Worm (Caenorhabditis elegans) whole organism, early embryonic: ENCODE data around the gene C18D11.7.

Source experiments
- B0310.2 ChIP-seq: sonication (generic microtip); optimal IDR thresholded peaks from 2 replicates; lab custom pipeline; 2016; ENCODE audit warnings: mild to moderate bottlenecking, missing genetic modification characterization, missing compliant biosample characterization
- F13C5.2 ChIP-seq: sonication (generic microtip); optimal IDR thresholded peaks from 2 replicates; lab custom pipeline; 2017; ENCODE audit warnings: mild to moderate bottlenecking, missing genetic modification characterization, inconsistent platforms, missing compliant biosample characterization
- aly-1 ChIP-seq: sonication (generic microtip); optimal IDR thresholded peaks from 2 replicates; lab custom pipeline; 2016; ENCODE audit warnings: missing genetic modification characterization, missing compliant biosample characterization
- ama-1 ChIP-seq: fragments of 150-350 bp; optimal IDR thresholded peaks from 2 replicates; lab custom pipeline; 2014
- ceh-13 ChIP-seq: fragments of 200-800 bp; sonication (Bioruptor generic); optimal IDR thresholded peaks from 2 replicates; lab custom pipeline; 2018; ENCODE audit warnings: mild to moderate bottlenecking, missing genetic modification characterization, missing compliant biosample characterization
- ceh-36 ChIP-seq: sonication (generic microtip); optimal IDR thresholded peaks from 2 replicates; lab custom pipeline; 2016; ENCODE audit warnings: missing genetic modification characterization, inconsistent platforms, missing compliant biosample characterization
- ets-7 ChIP-seq: sonication (generic microtip); optimal IDR thresholded peaks from 2 replicates; lab custom pipeline; 2016; ENCODE audit warnings: missing genotype, missing genetic modification characterization, missing compliant biosample characterization
- flt-1 ChIP-seq: fragments of 200-800 bp; sonication (Bioruptor generic); IDR thresholded peaks from 2 replicates; pipeline ENCODE4 v1.3.6; 2022; ENCODE audit warnings: missing genetic modification characterization, missing compliant biosample characterization
- hmbx-1 ChIP-seq: sonication (generic microtip); optimal IDR thresholded peaks from 2 replicates; lab custom pipeline; 2016; ENCODE audit warnings: mild to moderate bottlenecking, missing genetic modification characterization, missing compliant biosample characterization
- hmg-4 ChIP-seq: fragments of 200-800 bp; sonication (Bioruptor generic); optimal IDR thresholded peaks from 2 replicates; lab custom pipeline; 2018; ENCODE audit warnings: mild to moderate bottlenecking, missing genetic modification characterization, missing compliant biosample characterization
- hnd-1 ChIP-seq: sonication (generic microtip); optimal IDR thresholded peaks from 2 replicates; lab custom pipeline; 2016; ENCODE audit warnings: missing genetic modification characterization, missing compliant biosample characterization
- pes-1 ChIP-seq: fragments of 200-800 bp; sonication (Bioruptor generic); IDR thresholded peaks from 2 replicates; pipeline ENCODE4 v1.3.6; 2022; ENCODE audit warnings: missing genetic modification reagents, missing genetic modification characterization, missing compliant biosample characterization
- scrt-1 ChIP-seq: fragments of 200-800 bp; sonication (Bioruptor generic); IDR thresholded peaks from 2 replicates; pipeline ENCODE4 v1.3.6; 2022; ENCODE audit warnings: missing genetic modification characterization, missing compliant biosample characterization
- sea-1 ChIP-seq: fragments of 200-800 bp; sonication (Bioruptor generic); conservative IDR thresholded peaks from 2 replicates; pipeline ENCODE4 v1.3.6; 2022; ENCODE audit warnings: missing genetic modification characterization, missing compliant biosample characterization
- tbx-11 ChIP-seq: fragments of 200-800 bp; sonication (Bioruptor generic); IDR thresholded peaks from 2 replicates; pipeline ENCODE4 v1.3.6; 2022; ENCODE audit warnings: missing genetic modification characterization, missing compliant biosample characterization
- tbx-37 ChIP-seq: fragments of 200-800 bp; sonication (Bioruptor generic); conservative IDR thresholded peaks from 2 replicates; pipeline ENCODE4 v1.3.6; 2022; ENCODE audit warnings: missing genetic modification reagents, missing genetic modification characterization, missing compliant biosample characterization
- tra-4 ChIP-seq: sonication (generic microtip); optimal IDR thresholded peaks from 2 replicates; lab custom pipeline; 2017; ENCODE audit warnings: missing genetic modification characterization, missing compliant biosample characterization

Gene C18D11.7

DNA sequence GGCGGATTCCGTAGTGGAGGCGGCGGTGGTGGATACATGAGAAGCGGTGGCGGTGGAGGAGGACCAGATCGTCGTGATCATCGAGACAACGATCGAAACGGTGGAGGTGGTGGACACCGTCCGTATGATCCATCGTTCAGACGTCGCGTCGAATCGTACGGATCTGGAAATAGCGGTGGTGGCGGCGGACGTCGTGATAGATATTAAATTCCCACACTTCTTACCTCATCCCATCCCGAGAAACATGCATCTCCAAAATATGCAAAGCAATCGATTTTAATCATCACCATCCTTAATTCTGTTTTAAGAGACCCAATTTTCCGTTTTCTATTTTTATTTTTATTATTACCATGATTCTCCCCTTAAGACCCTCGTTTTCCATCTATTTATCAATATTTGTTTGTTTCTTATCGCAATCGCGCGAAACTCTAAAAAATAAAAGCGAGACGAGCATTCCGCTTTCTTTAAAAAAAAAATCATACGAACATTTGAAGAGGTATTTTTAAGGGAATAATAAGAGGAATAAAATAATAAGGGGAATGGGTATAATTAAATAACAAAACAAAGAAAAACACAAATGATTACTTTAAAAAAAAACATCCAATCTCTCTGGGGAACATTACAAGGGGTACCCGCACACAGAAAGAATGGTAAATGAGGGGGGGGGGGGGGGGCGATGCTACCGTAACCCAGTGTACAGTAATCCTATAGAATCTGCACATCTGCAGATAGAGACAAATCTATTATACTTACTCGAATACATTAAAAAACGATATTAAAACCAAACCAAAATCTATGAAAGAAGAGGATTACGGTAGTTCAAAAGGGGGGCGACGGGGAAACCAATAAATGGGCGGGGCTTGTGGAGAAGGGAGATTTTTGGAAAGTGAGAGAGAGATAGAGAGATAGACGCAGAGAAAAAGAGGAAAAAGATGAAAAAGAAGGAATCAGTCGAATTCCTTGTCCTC is 24.2 kb upstream of the C18D11.7 start:
- TF ChIP-seq B0310.2 (tag; lab: Kevin White, UChicago) (no peak), ceh-36 (peak; percentile 58), tbx-37 (GFP tag; lab: Robert Waterston, UW) (0 out of 2 replicates have a peak, but pooled peaks have one; percentile 29), hmg-4 (GFP tag; lab: Kevin White, UChicago) (no peak)

DNA sequence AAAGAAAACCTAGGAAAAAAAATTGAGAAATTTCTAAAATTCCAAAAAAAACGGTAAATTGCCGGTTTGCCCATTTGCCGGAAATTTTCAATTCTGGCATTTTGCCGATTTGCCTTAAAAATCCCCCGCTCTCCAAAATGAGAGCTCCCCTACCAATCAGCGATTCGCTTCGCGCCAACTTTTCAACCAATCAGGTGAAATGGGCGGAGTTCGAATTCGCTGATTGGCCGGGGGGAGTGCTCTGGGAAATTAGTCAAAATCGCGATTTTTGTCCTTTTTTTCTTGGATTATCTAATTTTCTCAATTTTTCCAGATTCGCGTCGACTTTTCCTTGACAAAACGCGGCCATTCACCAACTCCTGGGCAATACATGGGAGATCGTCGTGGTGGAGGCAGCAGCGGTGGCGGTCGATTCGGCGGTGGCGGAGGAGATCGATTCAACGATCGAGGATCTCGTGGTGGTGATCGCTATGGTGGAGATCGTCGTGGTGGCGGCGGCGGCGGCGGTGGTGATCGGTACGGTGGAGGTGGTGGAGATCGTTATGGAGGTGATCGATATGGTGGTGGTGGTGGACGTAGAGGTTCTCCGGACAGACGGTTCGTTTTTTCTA is 23.1 kb upstream of the C18D11.7 start:
- TF ChIP-seq hmg-4 (GFP tag; lab: Kevin White, UChicago) = no peak
- no peak for TF ChIP-seq flt-1 (GFP tag; lab: Robert Waterston, UW)
- no peak for TF ChIP-seq sea-1
- TF ChIP-seq scrt-1 = no peak
- TF ChIP-seq ceh-36 = no peak

DNA sequence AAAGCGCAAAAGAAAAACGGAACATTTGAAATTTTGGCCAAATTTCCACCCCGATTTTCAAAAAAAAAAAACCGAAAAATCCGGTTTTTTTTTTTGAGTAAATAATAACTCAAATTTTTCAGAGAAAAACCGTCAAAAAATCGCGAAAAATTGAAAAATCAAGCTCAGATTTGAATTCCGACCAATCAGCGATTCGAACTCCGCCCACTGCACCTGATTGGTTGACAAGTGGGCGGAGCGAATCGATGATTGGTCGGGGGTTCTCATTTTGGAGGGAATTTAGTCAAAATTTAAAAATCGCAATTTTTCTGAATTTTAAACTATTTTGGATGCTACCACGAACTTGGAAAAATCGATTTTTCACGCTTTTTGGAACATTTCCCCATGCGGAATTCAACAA is 22.5 kb upstream of the C18D11.7 start:
- TF ChIP-seq ets-7 = no peak
- TF ChIP-seq sea-1 = no peak
- no peak for TF ChIP-seq tbx-11 (GFP tag; lab: Robert Waterston, UW)
- no peak for TF ChIP-seq ama-1

DNA sequence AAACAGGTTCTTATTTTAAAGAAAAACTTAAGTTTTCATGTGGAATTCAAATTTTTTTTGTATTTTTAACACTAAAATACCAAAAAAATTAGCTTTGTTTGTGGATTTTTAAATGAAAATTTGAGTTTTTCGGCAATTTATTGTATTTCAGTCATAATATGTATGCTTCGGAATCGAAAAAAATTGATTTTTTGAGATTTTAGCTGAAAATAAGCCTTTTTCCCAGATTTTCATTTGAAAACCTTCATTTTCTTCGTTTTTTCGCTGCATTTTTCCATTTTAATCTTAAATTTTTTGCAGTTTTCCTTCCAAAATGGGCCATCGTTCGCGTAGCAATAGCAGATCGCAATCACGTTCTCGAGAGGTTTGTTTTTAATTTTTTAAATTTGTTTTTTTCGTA is 19.5 kb upstream of the C18D11.7 start, which contains the start of gene rsp-8:
Gene rsp-8 (plus strand): TSS at position 301 of the 400 bp plus-strand sequence.
- TF ChIP-seq pes-1 (GFP tag; lab: Robert Waterston, UW) (no peak), hnd-1 (tag; lab: Kevin White, UChicago) (no peak), ets-7 (no peak), hmbx-1 (no peak), aly-1 (no peak), tra-4 (tag; lab: Kevin White, UChicago) (no peak), B0310.2 (tag; lab: Kevin White, UChicago) (no peak)

DNA sequence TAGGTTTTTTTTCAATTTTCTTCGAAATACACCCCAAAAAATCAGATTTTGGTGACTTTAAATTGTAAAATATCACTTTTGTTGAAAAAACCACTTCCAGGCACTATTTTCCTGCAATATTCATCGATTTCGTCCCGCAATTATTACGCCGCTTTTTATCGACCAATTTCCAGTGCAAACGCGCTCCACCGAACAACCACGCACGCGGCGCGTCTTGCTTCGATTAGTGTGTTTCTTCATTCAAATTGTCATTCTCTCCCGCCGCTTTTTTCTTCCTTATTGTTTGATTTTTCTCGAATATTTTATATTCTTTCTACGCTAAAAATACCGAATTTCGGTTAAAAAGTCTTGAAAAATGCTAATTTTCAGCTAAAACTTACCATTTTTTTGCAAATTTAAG is 19.1 kb upstream of the C18D11.7 start:
- TF ChIP-seq pes-1 (GFP tag; lab: Robert Waterston, UW) (peak; percentile 26; the same call in 1 of the 2 replicates), ceh-36 (no peak), flt-1 (GFP tag; lab: Robert Waterston, UW) (0 out of 2 replicates have a peak, but pooled peaks have one; percentile 32), ets-7 (no peak), tbx-37 (GFP tag; lab: Robert Waterston, UW) (no peak), B0310.2 (tag; lab: Kevin White, UChicago) (no peak), ceh-13 (GFP tag; lab: Kevin White, UChicago) (no peak), tbx-11 (GFP tag; lab: Robert Waterston, UW) (0 out of 2 replicates have a peak, but pooled peaks have one; percentile 10), tra-4 (tag; lab: Kevin White, UChicago) (no peak), hnd-1 (tag; lab: Kevin White, UChicago) (no peak), ama-1 (no peak), hmg-4 (GFP tag; lab: Kevin White, UChicago) (peak; percentile 8), F13C5.2 (tag; lab: Kevin White, UChicago) (peak; percentile 10), scrt-1 (no peak), sea-1 (0 out of 2 replicates have a peak, but pooled peaks have one; percentile 45), hmbx-1 (no peak), aly-1 (no peak)

DNA sequence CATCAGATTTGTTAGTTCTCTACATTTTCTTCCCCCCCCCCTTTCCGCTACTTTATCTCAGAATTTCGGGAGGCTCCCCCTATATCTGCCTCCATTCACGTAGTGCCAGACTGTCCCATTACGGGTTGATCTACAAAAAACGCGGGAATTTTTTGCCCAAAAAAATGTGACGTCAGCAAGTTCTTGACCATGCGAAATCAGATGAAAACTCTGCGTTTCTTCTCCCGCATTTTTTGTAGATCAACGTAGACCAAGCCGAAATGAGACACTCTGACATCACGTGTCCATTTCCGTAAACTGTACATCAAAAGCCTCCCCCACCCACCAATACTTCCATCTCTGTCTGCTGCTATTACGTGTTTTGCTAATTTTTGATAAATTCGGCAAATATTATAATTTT is 18.0 kb upstream of the C18D11.7 start:
- no peak for TF ChIP-seq ets-7
- no peak for TF ChIP-seq hmbx-1
- TF ChIP-seq ceh-13 (GFP tag; lab: Kevin White, UChicago) = no peak
- no peak for TF ChIP-seq hmg-4 (GFP tag; lab: Kevin White, UChicago)
- TF ChIP-seq tbx-37 (GFP tag; lab: Robert Waterston, UW) = no peak
- TF ChIP-seq aly-1 = no peak
- TF ChIP-seq sea-1 = no peak
- TF ChIP-seq tra-4 (tag; lab: Kevin White, UChicago) = no peak
- TF ChIP-seq B0310.2 (tag; lab: Kevin White, UChicago) = no peak
- no peak for TF ChIP-seq hnd-1 (tag; lab: Kevin White, UChicago)
- TF ChIP-seq F13C5.2 (tag; lab: Kevin White, UChicago) = no peak
- no peak for TF ChIP-seq ama-1
- TF ChIP-seq tbx-11 (GFP tag; lab: Robert Waterston, UW) = no peak

DNA sequence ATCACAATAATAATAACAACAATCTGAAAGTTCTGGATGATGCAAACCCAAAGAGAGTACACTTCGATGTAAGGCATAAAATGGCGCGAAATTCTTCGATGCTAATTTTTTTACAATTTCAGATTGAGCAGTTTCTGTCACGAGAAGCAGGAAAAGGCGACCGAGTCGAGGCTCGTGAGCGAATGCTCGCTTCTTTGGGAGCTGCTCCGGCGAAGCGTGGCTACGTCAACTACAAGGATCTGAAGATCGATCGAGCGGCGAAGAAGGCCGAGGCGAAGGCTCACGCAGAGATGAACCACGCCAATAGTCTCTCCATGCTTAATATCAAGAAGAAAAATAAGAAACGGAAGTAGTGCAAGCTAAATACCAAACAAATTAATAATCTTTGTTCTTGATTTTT is 17.5 kb upstream of the C18D11.7 start:
- no peak for TF ChIP-seq hmbx-1
- no peak for TF ChIP-seq flt-1 (GFP tag; lab: Robert Waterston, UW)
- no peak for TF ChIP-seq tra-4 (tag; lab: Kevin White, UChicago)
- no peak for TF ChIP-seq pes-1 (GFP tag; lab: Robert Waterston, UW)
- TF ChIP-seq hmg-4 (GFP tag; lab: Kevin White, UChicago) = no peak
- no peak for TF ChIP-seq ceh-13 (GFP tag; lab: Kevin White, UChicago)
- TF ChIP-seq ama-1 = no peak
- TF ChIP-seq tbx-11 (GFP tag; lab: Robert Waterston, UW) = no peak
- TF ChIP-seq sea-1 = no peak
- TF ChIP-seq hnd-1 (tag; lab: Kevin White, UChicago) = no peak
- TF ChIP-seq ets-7 = no peak
- no peak for TF ChIP-seq B0310.2 (tag; lab: Kevin White, UChicago)
- TF ChIP-seq ceh-36 = no peak
- TF ChIP-seq tbx-37 (GFP tag; lab: Robert Waterston, UW) = no peak
- no peak for TF ChIP-seq aly-1
- no peak for TF ChIP-seq F13C5.2 (tag; lab: Kevin White, UChicago)
- TF ChIP-seq scrt-1 = no peak
